Fruit fly (Drosophila melanogaster) whole organism, embryonic: ENCODE data around the gene hfw.

Experiments used
- Adf1 ChIP-seq: fragments of 200-800 bp; sonication (Bioruptor generic); IDR thresholded peaks from 2 replicates; pipeline ENCODE4 v1.3.6; 2022; ENCODE audit warnings: missing biosample characterization, missing genetic modification characterization
- CG10366 ChIP-seq: fragments of 200-800 bp; sonication (Bioruptor generic); IDR thresholded peaks from 2 replicates; pipeline ENCODE4 v1.3.6; 2022; ENCODE audit warnings: missing biosample characterization, missing genetic modification characterization
- CG10431 ChIP-seq: fragments of 200-800 bp; sonication (Bioruptor generic); optimal IDR thresholded peaks from 3 replicates; lab custom pipeline; 2018; ENCODE audit warnings: missing biosample characterization, mild to moderate bottlenecking, missing genetic modification characterization
- CG10462 ChIP-seq: fragments of 200-800 bp; sonication (Bioruptor generic); optimal IDR thresholded peaks from 2 replicates; lab custom pipeline; 2016; ENCODE audit warnings: missing biosample characterization, missing genetic modification characterization
- CG11560 ChIP-seq: fragments of 200-800 bp; sonication (Bioruptor generic); IDR thresholded peaks from 3 replicates; pipeline ENCODE4 v1.3.6; 2022; ENCODE audit warnings: missing biosample characterization, missing genetic modification characterization
- CG12155 ChIP-seq: fragments of 200-800 bp; sonication (Bioruptor generic); optimal IDR thresholded peaks from 3 replicates; lab custom pipeline; 2016; ENCODE audit warnings: missing biosample characterization, missing genetic modification characterization
- CG12299 ChIP-seq: fragments of 200-800 bp; sonication (Bioruptor generic); optimal IDR thresholded peaks from 2 replicates; lab custom pipeline; 2018; ENCODE audit warnings: missing biosample characterization, mild to moderate bottlenecking, missing genetic modification characterization
- CG13624 ChIP-seq: fragments of 200-800 bp; sonication (Bioruptor generic); optimal IDR thresholded peaks from 2 replicates; lab custom pipeline; 2016; ENCODE audit warnings: missing biosample characterization, missing genetic modification characterization
- CG14667 ChIP-seq: fragments of 200-800 bp; sonication (Bioruptor generic); IDR thresholded peaks from 2 replicates; pipeline ENCODE4 v1.3.6; 2022; ENCODE audit warnings: missing biosample characterization, missing genetic modification characterization
- CG17359 ChIP-seq: fragments of 200-800 bp; sonication (Bioruptor generic); optimal IDR thresholded peaks from 3 replicates; lab custom pipeline; 2018; ENCODE audit warnings: missing biosample characterization, mild to moderate bottlenecking, missing genetic modification characterization, moderate library complexity
- CG17912 ChIP-seq: fragments of 200-800 bp; sonication (Bioruptor generic); optimal IDR thresholded peaks from 2 replicates; lab custom pipeline; 2018; ENCODE audit warnings: missing biosample characterization, mild to moderate bottlenecking, missing genetic modification characterization
- CG1792 ChIP-seq: fragments of 200-800 bp; sonication (Bioruptor generic); optimal IDR thresholded peaks from 2 replicates; lab custom pipeline; 2016; ENCODE audit warnings: missing biosample characterization, missing genetic modification characterization
- CG18011 ChIP-seq: fragments of 200-800 bp; sonication (Bioruptor generic); optimal IDR thresholded peaks from 2 replicates; lab custom pipeline; 2017; ENCODE audit warnings: missing biosample characterization, missing genetic modification characterization, mild to moderate bottlenecking, moderate library complexity, missing genotype
- CG2875 ChIP-seq: fragments of 200-800 bp; sonication (Bioruptor generic); optimal IDR thresholded peaks from 2 replicates; lab custom pipeline; 2017; ENCODE audit warnings: missing biosample characterization, mild to moderate bottlenecking, missing genetic modification characterization, missing genetic modification reagents
- CG30403 ChIP-seq: fragments of 200-800 bp; sonication (Bioruptor generic); optimal IDR thresholded peaks from 3 replicates; lab custom pipeline; 2016; ENCODE audit warnings: missing biosample characterization, missing genetic modification characterization
- CG3838 ChIP-seq: fragments of 200-800 bp; sonication (Bioruptor generic); optimal IDR thresholded peaks from 3 replicates; lab custom pipeline; 2016; ENCODE audit warnings: missing biosample characterization, missing genetic modification characterization
- CG7271 ChIP-seq: fragments of 200-800 bp; sonication (Bioruptor generic); optimal IDR thresholded peaks from 2 replicates; lab custom pipeline; 2018; ENCODE audit warnings: missing biosample characterization, mild to moderate bottlenecking, missing genetic modification characterization, moderate library complexity
- CG8765 ChIP-seq: fragments of 200-800 bp; sonication (Bioruptor generic); IDR thresholded peaks from 2 replicates; pipeline ENCODE4 v1.3.6; 2022; ENCODE audit warnings: missing biosample characterization, missing genetic modification characterization
- CG9215 ChIP-seq: fragments of 200-800 bp; sonication (Bioruptor generic); IDR thresholded peaks from 2 replicates; pipeline ENCODE4 v1.3.6; 2022; ENCODE audit warnings: missing biosample characterization, missing genetic modification characterization
- Dad ChIP-seq: fragments of 200-800 bp; sonication (Bioruptor generic); optimal IDR thresholded peaks from 3 replicates; lab custom pipeline; 2016; ENCODE audit warnings: missing biosample characterization, missing genetic modification characterization
- Ets97D ChIP-seq: fragments of 200-800 bp; sonication (Bioruptor generic); optimal IDR thresholded peaks from 3 replicates; lab custom pipeline; 2016; ENCODE audit warnings: missing biosample characterization, missing genetic modification characterization
- Fer1 ChIP-seq: fragments of 200-800 bp; sonication (Bioruptor generic); optimal IDR thresholded peaks from 2 replicates; lab custom pipeline; 2017; ENCODE audit warnings: missing biosample characterization, mild to moderate bottlenecking, missing genetic modification characterization
- Fer2 ChIP-seq: fragments of 200-800 bp; sonication (Bioruptor generic); optimal IDR thresholded peaks from 2 replicates; lab custom pipeline; 2018; ENCODE audit warnings: missing biosample characterization, mild to moderate bottlenecking, missing genetic modification characterization, moderate library complexity
- H2.0 ChIP-seq: fragments of 200-800 bp; sonication (Bioruptor generic); IDR thresholded peaks from 2 replicates; pipeline ENCODE4 v1.3.6; 2022; ENCODE audit warnings: missing biosample characterization, missing genetic modification characterization
- HmgZ ChIP-seq: fragments of 200-800 bp; sonication (Bioruptor generic); optimal IDR thresholded peaks from 2 replicates; lab custom pipeline; 2018; ENCODE audit warnings: missing biosample characterization, mild to moderate bottlenecking, missing genetic modification characterization
- Hr3 ChIP-seq: fragments of 200-800 bp; sonication (Bioruptor generic); optimal IDR thresholded peaks from 3 replicates; lab custom pipeline; 2016; ENCODE audit warnings: missing biosample characterization, missing genetic modification characterization
- PHDP ChIP-seq: fragments of 200-800 bp; sonication (Bioruptor generic); optimal IDR thresholded peaks from 3 replicates; lab custom pipeline; 2018; ENCODE audit warnings: missing biosample characterization, mild to moderate bottlenecking, missing genetic modification characterization, moderate library complexity
- Poxn ChIP-seq: fragments of 200-800 bp; sonication (Bioruptor generic); IDR thresholded peaks from 2 replicates; pipeline ENCODE4 v1.3.6; 2022; ENCODE audit warnings: missing biosample characterization, missing genetic modification characterization
- Rfx ChIP-seq: fragments of 200-800 bp; sonication (Bioruptor generic); IDR thresholded peaks from 2 replicates; pipeline ENCODE4 v1.3.6; 2022; ENCODE audit warnings: missing biosample characterization, missing genetic modification characterization
- Side ChIP-seq: fragments of 200-800 bp; sonication (Bioruptor generic); optimal IDR thresholded peaks from 2 replicates; lab custom pipeline; 2016; ENCODE audit warnings: missing biosample characterization, missing genetic modification characterization
- Sox102F ChIP-seq: fragments of 200-800 bp; sonication (Bioruptor generic); optimal IDR thresholded peaks from 2 replicates; lab custom pipeline; 2018; ENCODE audit warnings: missing biosample characterization, mild to moderate bottlenecking, missing genetic modification characterization, moderate library complexity
- TFAM ChIP-seq: fragments of 200-800 bp; sonication (Bioruptor generic); optimal IDR thresholded peaks from 2 replicates; lab custom pipeline; 2017; ENCODE audit warnings: missing biosample characterization, missing genetic modification characterization, inconsistent platforms
- Tbp ChIP-seq: fragments of >200 bp; optimal IDR thresholded peaks from 2 replicates; lab custom pipeline; 2018; ENCODE audit warnings: missing biosample characterization, missing genetic modification characterization
- crc ChIP-seq: fragments of 200-800 bp; sonication (Bioruptor generic); optimal IDR thresholded peaks from 2 replicates; lab custom pipeline; 2016; ENCODE audit warnings: missing biosample characterization, missing genetic modification characterization
- crol ChIP-seq: fragments of 200-800 bp; sonication (Bioruptor generic); IDR thresholded peaks from 2 replicates; pipeline ENCODE4 v1.3.6; 2022; ENCODE audit warnings: missing biosample characterization, missing genetic modification characterization
- cwo ChIP-seq: fragments of 200-800 bp; sonication (Bioruptor generic); optimal IDR thresholded peaks from 3 replicates; lab custom pipeline; 2017; ENCODE audit warnings: missing biosample characterization, missing genetic modification characterization, mild to moderate bottlenecking, moderate library complexity, missing genetic modification reagents
- dimm ChIP-seq: fragments of 200-800 bp; sonication (Bioruptor generic); IDR thresholded peaks from 2 replicates; pipeline ENCODE4 v1.3.6; 2022; ENCODE audit warnings: missing biosample characterization, missing genetic modification characterization
- dpn ChIP-seq, 2 experiments: fragments of 200-800 bp; sonication (Bioruptor generic); optimal IDR thresholded peaks; 3 replicates each; lab custom pipeline; 2016; ENCODE audit warnings: missing biosample characterization in 2 of 2, missing genetic modification characterization in 2 of 2
- en ChIP-seq: fragments of 200-800 bp; sonication (Bioruptor generic); optimal IDR thresholded peaks from 2 replicates; lab custom pipeline; 2016; ENCODE audit warnings: missing biosample characterization, missing genetic modification characterization
- fd96Cb ChIP-seq: fragments of 200-800 bp; sonication (Bioruptor generic); optimal IDR thresholded peaks from 2 replicates; lab custom pipeline; 2018; ENCODE audit warnings: missing biosample characterization, mild to moderate bottlenecking, missing genetic modification characterization, moderate library complexity
- gce ChIP-seq: fragments of 200-800 bp; sonication (Bioruptor generic); IDR thresholded peaks from 3 replicates; pipeline ENCODE4 v1.3.6; 2022; ENCODE audit warnings: missing biosample characterization, missing genetic modification characterization
- gsb-n ChIP-seq: fragments of 200-800 bp; sonication (Bioruptor generic); optimal IDR thresholded peaks from 3 replicates; lab custom pipeline; 2018; ENCODE audit warnings: missing biosample characterization, mild to moderate bottlenecking, missing genetic modification characterization
- jumu ChIP-seq: fragments of 200-800 bp; sonication (Bioruptor generic); optimal IDR thresholded peaks from 3 replicates; lab custom pipeline; 2016; ENCODE audit warnings: missing biosample characterization, missing genetic modification characterization
- scrt ChIP-seq: fragments of 200-800 bp; sonication (Bioruptor generic); optimal IDR thresholded peaks from 2 replicates; lab custom pipeline; 2018; ENCODE audit warnings: missing biosample characterization, mild to moderate bottlenecking, missing genetic modification characterization, moderate library complexity
- seq ChIP-seq: fragments of 200-800 bp; sonication (Bioruptor generic); IDR thresholded peaks from 2 replicates; pipeline ENCODE4 v1.3.6; 2022; ENCODE audit warnings: missing biosample characterization, missing genetic modification characterization
- sisA ChIP-seq: fragments of 200-800 bp; sonication (Bioruptor generic); IDR thresholded peaks from 2 replicates; pipeline ENCODE4 v1.3.6; 2022; ENCODE audit warnings: missing biosample characterization, missing genetic modification characterization
- sna ChIP-seq: fragments of 200-800 bp; sonication (Bioruptor generic); IDR thresholded peaks from 2 replicates; pipeline ENCODE4 v1.3.6; 2022; ENCODE audit warnings: missing biosample characterization, missing genetic modification characterization; ENCODE audit not compliant: partially characterized antibody
- sqz ChIP-seq: fragments of 200-800 bp; sonication (Bioruptor generic); optimal IDR thresholded peaks from 3 replicates; lab custom pipeline; 2018; ENCODE audit warnings: missing biosample characterization, mild to moderate bottlenecking, missing genetic modification characterization
- stwl ChIP-seq: fragments of 200-800 bp; sonication (Bioruptor generic); optimal IDR thresholded peaks from 3 replicates; lab custom pipeline; 2018; ENCODE audit warnings: missing biosample characterization, mild to moderate bottlenecking, missing genetic modification characterization, moderate library complexity
- tna ChIP-seq: fragments of 200-800 bp; sonication (Bioruptor generic); IDR thresholded peaks from 2 replicates; pipeline ENCODE4 v1.3.6; 2022; ENCODE audit warnings: missing biosample characterization, missing genetic modification characterization; ENCODE audit not compliant: partially characterized antibody
- tup ChIP-seq: fragments of 200-800 bp; sonication (Bioruptor generic); optimal IDR thresholded peaks from 2 replicates; lab custom pipeline; 2016; ENCODE audit warnings: missing biosample characterization, mild to moderate bottlenecking, missing genetic modification characterization, moderate library complexity

hfw gene

DNA sequence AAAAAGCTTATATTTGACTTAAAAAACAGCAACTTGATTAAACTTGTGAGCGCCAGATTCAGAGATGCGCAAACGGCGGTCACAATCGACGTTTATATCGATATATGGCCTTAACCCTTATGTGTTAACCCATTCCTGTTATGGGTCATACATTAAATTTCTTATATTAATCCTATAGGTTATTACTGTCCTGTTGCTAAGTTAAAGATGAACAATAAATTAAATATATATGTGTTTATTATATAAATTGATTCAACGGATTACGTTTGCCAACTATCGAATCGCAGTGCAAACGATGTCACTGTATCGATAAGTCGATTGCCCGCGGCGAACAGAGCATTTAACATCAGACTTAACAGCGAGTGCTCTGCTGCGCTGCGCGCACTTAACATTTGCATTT is at the start of gene hfw, which contains the start of gene CG3740 (continued):
- peak; percentile 78 for TF ChIP-seq Sox102F (GFP tag; lab: Kevin White, UChicago)
- TF ChIP-seq cwo, result peak; percentile 27
- peak; percentile 49 for TF ChIP-seq Fer1
- peak; percentile 61 for TF ChIP-seq Adf1
- TF ChIP-seq fd96Cb (tag; lab: Kevin White, UChicago), result peak; percentile 61
- peak; percentile 60 for TF ChIP-seq PHDP (tag; lab: Kevin White, UChicago)
- no peak for TF ChIP-seq CG2875
- TF ChIP-seq Side (GFP tag; lab: Kevin White, UChicago), result no peak
- peak; percentile 34; the same call in 1 of the 2 replicates for TF ChIP-seq dimm (GFP tag; lab: Robert Waterston, UW)
- TF ChIP-seq Hr3 (GFP tag; lab: Kevin White, UChicago), result peak; percentile 76
- TF ChIP-seq CG30403 (GFP tag; lab: Kevin White, UChicago), result peak; percentile 82
- TF ChIP-seq CG12299 (tag; lab: Kevin White, UChicago), result peak; percentile 40
- TF ChIP-seq Rfx (GFP tag; lab: Robert Waterston, UW), result peak; percentile 85
- peak; percentile 78 for TF ChIP-seq sisA (GFP tag; lab: Robert Waterston, UW)
- peak; percentile 67 for TF ChIP-seq H2.0
- TF ChIP-seq tna, result peak; percentile 78; the same call in 1 of the 2 replicates
- peak; percentile 71 for TF ChIP-seq HmgZ (tag; lab: Kevin White, UChicago)
- TF ChIP-seq CG12155 (GFP tag; lab: Kevin White, UChicago), result peak; percentile 69
- peak; percentile 20 to 80 for TF ChIP-seq dpn (GFP tag; optimal IDR thresholded peaks at IDR 0.05; lab: Kevin White, UChicago)
- TF ChIP-seq scrt, result no peak
- TF ChIP-seq sqz (GFP tag; lab: Kevin White, UChicago), result no peak
- no peak for TF ChIP-seq crc
- TF ChIP-seq seq (GFP tag; lab: Robert Waterston, UW), result peak; percentile 48; the same call in 1 of the 2 replicates
- TF ChIP-seq sna (GFP tag; lab: Robert Waterston, UW), result peak; percentile 84
- TF ChIP-seq CG1792 (GFP tag; lab: Kevin White, UChicago), result no peak
- TF ChIP-seq Dad (GFP tag; lab: Kevin White, UChicago), result no peak
- TF ChIP-seq CG17912 (GFP tag; lab: Kevin White, UChicago), result no peak
- peak; percentile 40 for TF ChIP-seq CG18011
- TF ChIP-seq Tbp (GFP tag; lab: Kevin White, UChicago), result no peak
- peak; percentile 71 for TF ChIP-seq CG10366 (GFP tag; lab: Robert Waterston, UW)
- no peak for TF ChIP-seq gsb-n
- peak; percentile 23 for TF ChIP-seq tup (GFP tag; lab: Kevin White, UChicago)
- TF ChIP-seq TFAM, result no peak
- TF ChIP-seq CG7271 (tag; lab: Kevin White, UChicago), result peak; percentile 48
- TF ChIP-seq Poxn (GFP tag; lab: Robert Waterston, UW), result no peak
- no peak for TF ChIP-seq en (GFP tag; lab: Kevin White, UChicago)
- peak; percentile 63 for TF ChIP-seq CG17359 (tag; lab: Kevin White, UChicago)
- no peak for TF ChIP-seq CG3838
- TF ChIP-seq CG11560 (tag; lab: Robert Waterston, UW), result peak; percentile 35; the same call in 1 of the 3 replicates
- peak; percentile 46 for TF ChIP-seq stwl
- TF ChIP-seq CG10431 (GFP tag; lab: Kevin White, UChicago), result no peak
- TF ChIP-seq CG14667 (GFP tag; lab: Robert Waterston, UW), result peak; percentile 69
- no peak for TF ChIP-seq gce (GFP tag; lab: Robert Waterston, UW)
- peak; percentile 46 for TF ChIP-seq Fer2
- peak; percentile 28; the same call in 1 of the 2 replicates for TF ChIP-seq CG8765 (GFP tag; lab: Robert Waterston, UW)
- TF ChIP-seq CG10462 (GFP tag; lab: Kevin White, UChicago), result peak; percentile 25
- no peak for TF ChIP-seq Ets97D (GFP tag; lab: Kevin White, UChicago)
- TF ChIP-seq CG13624 (GFP tag; lab: Kevin White, UChicago), result peak; percentile 15
- peak; percentile 59 for TF ChIP-seq CG9215 (GFP tag; lab: Robert Waterston, UW)
- TF ChIP-seq jumu (GFP tag; lab: Kevin White, UChicago), result no peak
- no peak for TF ChIP-seq crol (GFP tag; lab: Robert Waterston, UW)
